Fruit fly (Drosophila melanogaster) Kc167 (cell line): ENCODE data around the gene armi.

Experiments
- Myc ChIP-seq: fragments of >200 bp; optimal IDR thresholded peaks from 2 replicates; lab custom pipeline; 2017; ENCODE audit warnings: missing external identifiers
- Sin3A ChIP-seq: fragments of >200 bp; optimal IDR thresholded peaks from 2 replicates; lab custom pipeline; 2018; ENCODE audit warnings: missing external identifiers
- h ChIP-seq: fragments of >200 bp; optimal IDR thresholded peaks from 3 replicates; lab custom pipeline; 2018; ENCODE audit warnings: missing external identifiers
- insv ChIP-seq: fragments of >200 bp; optimal IDR thresholded peaks from 3 replicates; lab custom pipeline; 2018; ENCODE audit warnings: missing external identifiers
- psq ChIP-seq: fragments of >200 bp; optimal IDR thresholded peaks from 2 replicates; lab custom pipeline; 2017; ENCODE audit warnings: missing external identifiers
- ttk ChIP-seq: sonication (Bioruptor generic); optimal IDR thresholded peaks from 2 replicates; lab custom pipeline; 2017; ENCODE audit warnings: missing external identifiers

armi gene

DNA sequence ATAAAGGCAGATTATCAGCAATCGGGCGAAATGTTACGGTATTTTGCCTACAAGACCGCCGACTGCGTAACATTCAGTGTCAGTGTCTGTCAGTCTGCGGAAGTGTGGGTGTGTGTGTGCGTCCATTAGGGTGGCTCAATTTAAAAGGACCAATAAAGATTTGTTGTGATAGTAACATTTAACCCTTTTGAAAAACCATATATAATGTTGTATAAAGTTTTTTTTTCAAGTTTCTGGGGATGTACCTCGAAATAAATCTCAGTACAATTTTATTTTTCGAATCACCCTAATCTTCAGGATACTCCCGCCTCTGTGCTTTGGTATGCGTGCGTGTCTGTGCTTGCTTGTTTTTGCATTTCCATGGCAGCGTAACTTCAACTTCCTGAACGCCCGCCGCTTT, 11.7 kb downstream of the armi start:
- TF ChIP-seq ttk (lab: Kevin White, UChicago), result no peak
- no peak for TF ChIP-seq Sin3A (lab: Kevin White, UChicago)
- no peak for TF ChIP-seq Myc (lab: Kevin White, UChicago)
- no peak for TF ChIP-seq insv (lab: Kevin White, UChicago)
- no peak for TF ChIP-seq h
- no peak for TF ChIP-seq psq (lab: Kevin White, UChicago)

dm6 chr3L:3479551-3479950, 18.4 kb downstream of the armi start:
- TF ChIP-seq psq (lab: Kevin White, UChicago) (no peak), h (no peak), Sin3A (lab: Kevin White, UChicago) (no peak), insv (lab: Kevin White, UChicago) (no peak), Myc (lab: Kevin White, UChicago) (no peak), ttk (lab: Kevin White, UChicago) (no peak)

DNA sequence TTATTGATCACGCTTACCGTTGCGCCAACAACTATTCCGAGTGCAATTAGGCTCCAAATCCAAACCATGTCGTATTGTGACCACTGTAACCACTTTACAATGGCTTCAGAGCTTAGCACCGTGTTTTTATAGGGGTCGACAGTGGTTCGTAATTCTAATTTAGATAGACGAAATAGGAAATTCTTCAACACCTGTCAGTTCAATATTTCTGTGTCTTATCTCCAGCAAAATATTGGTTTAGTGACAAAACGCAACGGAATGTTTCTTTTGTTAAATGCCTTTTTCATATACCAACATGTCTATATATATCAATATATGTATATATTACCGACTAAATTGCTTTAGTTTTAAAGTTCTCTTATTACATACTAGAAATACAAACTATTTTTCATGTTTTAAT, 23.4 kb downstream of the armi start, which contains the start of gene CG43074:
TSS of gene CG43074 (minus strand) at position 101 of the 400 bp plus-strand sequence.
- TF ChIP-seq ttk (lab: Kevin White, UChicago) (no peak), psq (lab: Kevin White, UChicago) (no peak), insv (lab: Kevin White, UChicago) (no peak), Sin3A (lab: Kevin White, UChicago) (no peak), Myc (lab: Kevin White, UChicago) (no peak), h (no peak)

dm6 chr3L:3485088-3485710, 24.1 kb downstream of the armi start:
- TF ChIP-seq insv (lab: Kevin White, UChicago) (no peak), Myc (lab: Kevin White, UChicago) (no peak), psq (lab: Kevin White, UChicago) (no peak), Sin3A (lab: Kevin White, UChicago) (no peak), ttk (lab: Kevin White, UChicago) (no peak), h (no peak)

dm6 chr3L:3492116-3492747, 31.1 kb downstream of the armi start:
- no peak for TF ChIP-seq h
- no peak for TF ChIP-seq Myc (lab: Kevin White, UChicago)
- no peak for TF ChIP-seq ttk (lab: Kevin White, UChicago)
- TF ChIP-seq insv (lab: Kevin White, UChicago), result no peak
- no peak for TF ChIP-seq Sin3A (lab: Kevin White, UChicago)

- TF ChIP-seq Myc (lab: Kevin White, UChicago) (no peak), Sin3A (lab: Kevin White, UChicago) (no peak), psq (lab: Kevin White, UChicago) (no peak), insv (lab: Kevin White, UChicago) (no peak), h (no peak), ttk (lab: Kevin White, UChicago) (no peak)
These were observed 35.5 kb downstream of the armi start for dm6 chr3L:3496593-3496992.

- TF ChIP-seq insv (lab: Kevin White, UChicago) (no peak), ttk (lab: Kevin White, UChicago) (no peak), h (no peak), Myc (lab: Kevin White, UChicago) (no peak), psq (lab: Kevin White, UChicago) (no peak), Sin3A (lab: Kevin White, UChicago) (no peak)
These were observed 42.1 kb downstream of the armi start for dm6 chr3L:3503248-3503647.

DNA sequence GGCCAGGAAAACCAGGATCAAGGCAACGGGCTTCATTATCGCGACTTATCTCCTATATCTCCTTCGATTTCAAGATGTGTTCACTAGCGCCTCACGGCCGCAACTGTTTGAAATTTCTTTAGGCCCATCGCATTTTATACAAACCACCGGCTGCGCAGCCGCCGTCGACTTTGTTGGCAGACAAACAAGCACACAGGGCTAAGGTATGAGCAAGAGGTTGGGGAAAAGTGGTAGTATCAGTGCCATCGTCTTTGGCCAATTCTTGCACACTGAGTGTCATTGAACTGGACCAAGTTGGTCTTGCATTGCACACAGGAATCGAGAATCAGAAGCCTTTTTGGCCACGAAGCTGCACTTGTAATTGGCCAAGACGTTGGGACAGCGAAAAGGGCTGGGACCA, 51.5 kb downstream of the armi start, which contains the start of gene ImpE2:
TSS of gene ImpE2 (minus strand) at position 115 of the 400 bp plus-strand sequence.
- TF ChIP-seq insv (lab: Kevin White, UChicago) (no peak), h (no peak), Sin3A (lab: Kevin White, UChicago) (no peak)

dm6 chr3L:3512998-3513397, 51.9 kb downstream of the armi start:
- TF ChIP-seq h (no peak), insv (lab: Kevin White, UChicago) (no peak), Sin3A (lab: Kevin White, UChicago) (no peak), Myc (lab: Kevin White, UChicago) (no peak), psq (lab: Kevin White, UChicago) (no peak), ttk (lab: Kevin White, UChicago) (no peak)

dm6 chr3L:3514020-3514419, 52.9 kb downstream of the armi start:
- no peak for TF ChIP-seq Myc (lab: Kevin White, UChicago)
- no peak for TF ChIP-seq h
- no peak for TF ChIP-seq insv (lab: Kevin White, UChicago)
- TF ChIP-seq Sin3A (lab: Kevin White, UChicago), result no peak
- no peak for TF ChIP-seq ttk (lab: Kevin White, UChicago)

DNA sequence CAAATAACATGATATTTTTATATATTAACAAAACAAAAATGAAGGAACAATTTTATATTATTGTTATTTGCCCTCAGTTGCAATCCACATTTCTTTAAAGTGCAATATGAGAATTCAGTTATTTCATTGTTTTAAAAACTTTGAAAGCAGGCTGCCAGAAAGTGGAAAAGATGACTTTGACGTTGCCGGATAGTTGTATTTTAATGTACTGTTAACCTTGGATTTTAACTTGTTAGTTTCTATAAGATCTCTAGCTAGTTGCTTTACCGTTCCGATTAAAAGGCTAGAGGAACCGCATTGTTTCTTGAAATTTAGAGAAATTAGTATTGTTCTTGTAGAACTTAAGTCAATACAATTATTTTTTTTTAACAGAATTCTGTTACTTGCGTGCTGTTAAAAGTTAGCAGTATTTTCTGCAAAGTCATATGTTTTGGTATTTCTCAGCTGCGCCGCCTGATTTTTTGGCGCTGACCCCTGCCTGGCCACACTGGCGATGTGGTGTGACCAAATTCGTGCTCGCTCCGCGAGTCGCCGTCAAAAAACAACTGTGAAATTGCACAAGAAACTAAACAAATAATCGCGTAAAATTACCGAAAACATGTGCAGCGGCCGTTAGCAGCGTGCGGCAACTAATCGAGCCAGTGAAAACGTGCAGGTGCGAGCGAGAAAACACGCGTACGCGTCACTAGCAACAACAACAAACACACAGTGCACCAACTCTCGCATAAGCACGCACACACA, 54.3 kb downstream of the armi start, which contains the start of gene Eip63E:
TSS of gene Eip63E (plus strand) at position 472 of the 741 bp plus-strand sequence.
- TF ChIP-seq Sin3A (lab: Kevin White, UChicago) (no peak), h (no peak), psq (lab: Kevin White, UChicago) (no peak)
